Fruit fly (Drosophila melanogaster) whole organism, wandering third instar larva: Measurements from ENCODE around the gene Spn100A.

Source experiments
- Abd-B ChIP-seq: fragments of >200 bp; optimal IDR thresholded peaks from 2 replicates; lab custom pipeline; 2017; ENCODE audit warnings: missing biosample characterization, missing genetic modification characterization
- CG32264 ChIP-seq: fragments of 200-800 bp; sonication (Bioruptor generic); optimal IDR thresholded peaks from 2 replicates; lab custom pipeline; 2016; ENCODE audit warnings: missing biosample characterization, missing genetic modification characterization
- CrebA ChIP-seq: fragments of 200-800 bp; sonication (Bioruptor generic); optimal IDR thresholded peaks from 2 replicates; lab custom pipeline; 2016; ENCODE audit warnings: missing biosample characterization, mild to moderate bottlenecking, missing genetic modification characterization, borderline replicate concordance
- Dfd ChIP-seq: fragments of >200 bp; optimal IDR thresholded peaks from 2 replicates; lab custom pipeline; 2017; ENCODE audit warnings: missing biosample characterization, missing genetic modification characterization
- Dif ChIP-seq: fragments of 200-275, 200-300 bp; sonication (Bioruptor generic); optimal IDR thresholded peaks from 2 replicates; lab custom pipeline; 2018; ENCODE audit warnings: missing biosample characterization, missing genetic modification characterization; ENCODE audit not compliant: partially characterized antibody
- GATAd ChIP-seq: sonication (Bioruptor generic); optimal IDR thresholded peaks from 2 replicates; lab custom pipeline; 2016; ENCODE audit warnings: missing biosample characterization, missing genetic modification characterization
- HLH106 ChIP-seq: fragments of 200-800 bp; optimal IDR thresholded peaks from 3 replicates; lab custom pipeline; 2019; ENCODE audit warnings: missing biosample characterization, mild to moderate bottlenecking, missing genetic modification characterization, moderate library complexity
- Hnf4 ChIP-seq: fragments of 200-800 bp; sonication (Bioruptor generic); optimal IDR thresholded peaks from 2 replicates; lab custom pipeline; 2016; ENCODE audit warnings: missing biosample characterization, mild to moderate bottlenecking, missing genetic modification characterization
- Hr78 ChIP-seq: fragments of >200 bp; optimal IDR thresholded peaks from 2 replicates; lab custom pipeline; 2017; ENCODE audit warnings: missing biosample characterization, missing genetic modification characterization
- Hr83 ChIP-seq: fragments of 200-300 bp; sonication (Bioruptor generic); optimal IDR thresholded peaks from 2 replicates; lab custom pipeline; 2016; ENCODE audit warnings: missing biosample characterization, mild to moderate bottlenecking, missing genetic modification characterization, moderate library complexity; ENCODE audit not compliant: poor library complexity, severe bottlenecking
- Mio ChIP-seq: sonication (Bioruptor generic); optimal IDR thresholded peaks from 2 replicates; lab custom pipeline; 2016; ENCODE audit warnings: missing biosample characterization, missing genetic modification characterization
- Myc ChIP-seq: fragments of >200 bp; optimal IDR thresholded peaks from 2 replicates; lab custom pipeline; 2017
- N ChIP-seq: fragments of >200 bp; optimal IDR thresholded peaks from 2 replicates; lab custom pipeline; 2018; ENCODE audit warnings: missing biosample characterization, missing external identifiers, missing genetic modification characterization
- Rel ChIP-seq, 2 experiments: fragments of 200-800 bp; sonication (Bioruptor generic) in 1 of 2; optimal IDR thresholded peaks; 2 replicates in 1 of 2; 3 replicates in 1 of 2; lab custom pipeline; 2016 to 2019; ENCODE audit warnings: mild to moderate bottlenecking in 2 of 2, missing biosample characterization in 2 of 2, missing genetic modification characterization in 2 of 2, moderate library complexity in 1 of 2
- Sp1 ChIP-seq: fragments of 200-800 bp; sonication (Bioruptor generic); optimal IDR thresholded peaks from 3 replicates; lab custom pipeline; 2019; ENCODE audit warnings: missing biosample characterization, mild to moderate bottlenecking, missing genetic modification characterization, moderate library complexity
- Vsx2 ChIP-seq: fragments of 200-300, 225-300 bp; sonication (Bioruptor generic); optimal IDR thresholded peaks from 2 replicates; lab custom pipeline; 2018; ENCODE audit warnings: missing biosample characterization, missing genetic modification characterization; ENCODE audit not compliant: partially characterized antibody
- br ChIP-seq: fragments of 200-800 bp; sonication (Bioruptor generic); optimal IDR thresholded peaks from 2 replicates; lab custom pipeline; 2016; ENCODE audit warnings: missing biosample characterization, missing genetic modification characterization
- brk ChIP-seq: fragments of 200-800 bp; sonication (Bioruptor generic); optimal IDR thresholded peaks from 2 replicates; lab custom pipeline; 2016; ENCODE audit warnings: missing biosample characterization, mild to moderate bottlenecking, missing genetic modification characterization
- dl ChIP-seq, 2 experiments: fragments of 175-275, 200-275 bp in 1 of 2; fragments of 200-275 bp in 1 of 2; sonication (Bioruptor generic); optimal IDR thresholded peaks; lab custom pipeline; 2018; ENCODE audit warnings: mild to moderate bottlenecking in 2 of 2, missing biosample characterization in 2 of 2, missing genetic modification characterization in 2 of 2, moderate library complexity in 2 of 2; ENCODE audit not compliant: partially characterized antibody in 2 of 2, insufficient read depth in 1 of 2
- dmrt93B ChIP-seq: fragments of 200-800 bp; sonication (Bioruptor generic); optimal IDR thresholded peaks from 2 replicates; lab custom pipeline; 2018; ENCODE audit warnings: missing biosample characterization, mild to moderate bottlenecking, missing genetic modification characterization
- dsf ChIP-seq: sonication (Bioruptor generic); optimal IDR thresholded peaks from 2 replicates; lab custom pipeline; 2016; ENCODE audit warnings: missing biosample characterization, missing genetic modification characterization, borderline replicate concordance
- ey ChIP-seq: fragments of 200-800 bp; sonication (Bioruptor generic); optimal IDR thresholded peaks from 2 replicates; lab custom pipeline; 2016; ENCODE audit warnings: missing biosample characterization, missing genetic modification characterization
- foxo ChIP-seq, 2 experiments: fragments of 200-800 bp; sonication (Bioruptor generic); optimal IDR thresholded peaks; 2 replicates in 1 of 2; 3 replicates in 1 of 2; lab custom pipeline; 2016 to 2017; ENCODE audit warnings: missing biosample characterization in 2 of 2, missing genetic modification characterization in 2 of 2
- fru ChIP-seq: fragments of 200-800 bp; sonication (Bioruptor generic); optimal IDR thresholded peaks from 3 replicates; lab custom pipeline; 2016; ENCODE audit warnings: missing biosample characterization, mild to moderate bottlenecking, missing genetic modification characterization
- h ChIP-seq: fragments of 200-800 bp; sonication (Bioruptor generic); optimal IDR thresholded peaks from 3 replicates; lab custom pipeline; 2016; ENCODE audit warnings: missing biosample characterization, mild to moderate bottlenecking, missing genetic modification characterization
- jim ChIP-seq: fragments of 175-275, 200-325 bp; sonication (Bioruptor generic); optimal IDR thresholded peaks from 2 replicates; lab custom pipeline; 2016; ENCODE audit warnings: missing biosample characterization, mild to moderate bottlenecking, missing genetic modification characterization
- lola ChIP-seq: fragments of >200 bp; optimal IDR thresholded peaks from 2 replicates; lab custom pipeline; 2017; ENCODE audit warnings: missing biosample characterization, missing genetic modification characterization
- pan ChIP-seq: fragments of >200 bp; optimal IDR thresholded peaks from 2 replicates; lab custom pipeline; 2017
- rgr ChIP-seq: fragments of 200-800 bp; sonication (Bioruptor generic); optimal IDR thresholded peaks from 3 replicates; lab custom pipeline; 2016; ENCODE audit warnings: missing biosample characterization, mild to moderate bottlenecking, missing genetic modification characterization
- sage ChIP-seq: fragments of 200-800 bp; sonication (Bioruptor generic); optimal IDR thresholded peaks from 2 replicates; lab custom pipeline; 2016; ENCODE audit warnings: missing biosample characterization, mild to moderate bottlenecking, missing genetic modification characterization
- usp ChIP-seq: fragments of >200 bp; optimal IDR thresholded peaks from 2 replicates; lab custom pipeline; 2017; ENCODE audit warnings: missing biosample characterization, missing genetic modification characterization

The Spn100A gene

DNA sequence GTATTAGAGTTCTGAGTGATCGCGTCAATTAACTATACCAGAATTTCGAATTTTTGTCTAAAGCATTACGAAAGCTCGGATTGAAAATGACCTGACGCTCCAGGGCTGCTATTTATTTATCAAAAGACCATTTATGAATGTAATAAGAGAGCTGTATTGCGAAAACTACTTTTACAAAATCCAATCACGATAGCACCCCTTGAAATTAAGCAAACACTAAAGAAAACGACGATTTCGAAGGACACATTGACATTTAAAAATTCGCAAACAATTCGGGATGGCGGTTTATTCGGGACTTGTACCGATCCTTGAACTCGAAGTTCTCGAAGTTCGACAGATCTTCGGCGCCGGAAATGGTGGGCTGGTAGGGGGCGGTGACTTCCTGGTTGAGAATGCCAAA lies 5.0 kb downstream of the Spn100A start, which contains the start of gene CG12069:
TSS of gene CG12069 (minus strand) at position 101 of the 400 bp plus-strand sequence.
- TF ChIP-seq ey (GFP tag; lab: Kevin White, UChicago) (no peak), br (GFP tag; lab: Kevin White, UChicago) (no peak), fru (no peak), usp (GFP tag; lab: Kevin White, UChicago) (no peak), Hnf4 (GFP tag; lab: Kevin White, UChicago) (no peak), foxo (GFP tag; optimal IDR thresholded peaks at IDR 0.05; lab: Kevin White, UChicago) (no peak), brk (GFP tag; lab: Kevin White, UChicago) (no peak), Abd-B (GFP tag; lab: Kevin White, UChicago) (no peak), HLH106 (tag; lab: Kevin White, UChicago) (no peak), Vsx2 (GFP tag; lab: Kevin White, UChicago) (no peak), N (no peak), Dif (no peak), pan (lab: Kevin White, UChicago) (no peak), dl (GFP tag; optimal IDR thresholded peaks at IDR 0.05; lab: Kevin White, UChicago; ENCODE audit: insufficient read depth in 1 of 2, partially characterized antibody in 2 of 2) (no peak), sage (GFP tag; lab: Kevin White, UChicago) (no peak), dmrt93B (GFP tag; lab: Kevin White, UChicago) (no peak), h (GFP tag; lab: Kevin White, UChicago) (no peak), Dfd (GFP tag; lab: Kevin White, UChicago) (no peak)
- TF ChIP-seq, all 38 proteins: peak for 0

DNA sequence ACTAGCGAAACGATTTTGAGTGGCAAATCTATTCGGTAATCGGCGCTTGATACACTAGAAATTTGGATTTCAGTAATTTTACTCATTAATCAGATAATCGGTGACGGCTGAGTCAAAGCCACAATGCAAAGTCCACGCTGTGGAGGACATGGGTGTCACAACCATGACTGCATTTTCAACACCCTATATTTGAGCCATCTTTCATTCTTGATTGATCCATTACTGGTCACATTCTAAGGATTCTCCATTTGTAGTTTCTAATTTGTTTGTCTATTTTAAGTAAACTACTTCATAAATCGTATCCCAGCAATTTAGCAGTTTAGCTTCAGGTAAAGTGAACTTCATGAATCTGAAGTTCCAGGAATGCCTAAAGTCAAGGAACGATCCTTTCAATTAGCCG lies 6.6 kb downstream of the Spn100A start, which contains the start of gene Pka-C2:
TSS of gene Pka-C2 (minus strand) at position 101 of the 400 bp plus-strand sequence.
- no peak for TF ChIP-seq brk (GFP tag; lab: Kevin White, UChicago)
- no peak for TF ChIP-seq Hr78 (GFP tag; lab: Kevin White, UChicago)
- TF ChIP-seq CrebA: no peak
- TF ChIP-seq rgr (GFP tag; lab: Kevin White, UChicago): no peak
- no peak for TF ChIP-seq usp (GFP tag; lab: Kevin White, UChicago)
- no peak for TF ChIP-seq Abd-B (GFP tag; lab: Kevin White, UChicago)
- no peak for TF ChIP-seq Mio
- TF ChIP-seq h (GFP tag; lab: Kevin White, UChicago): no peak

DNA sequence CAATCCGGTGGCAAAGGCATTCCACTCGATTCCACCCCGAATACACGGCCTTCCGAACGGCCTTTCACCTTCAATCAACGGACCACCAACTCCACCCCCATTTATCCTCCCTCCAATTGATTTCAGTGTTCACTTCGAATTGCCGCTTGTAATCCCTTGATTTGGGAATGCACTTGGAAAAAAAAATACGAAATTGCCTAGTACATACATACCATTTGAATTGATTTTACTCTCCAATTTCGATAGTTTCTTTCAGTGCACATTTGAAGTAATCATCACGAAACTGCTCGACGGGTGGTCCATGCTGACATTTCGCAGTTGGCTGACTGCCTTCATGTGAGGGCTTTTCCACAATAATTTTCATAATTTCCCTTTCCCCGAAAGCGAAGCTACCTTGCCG lies 8.7 kb downstream of the Spn100A start:
- TF ChIP-seq Mio (no peak), GATAd (no peak), lola (GFP tag; lab: Kevin White, UChicago) (no peak), Myc (lab: Kevin White, UChicago) (no peak), Hr83 (GFP tag; lab: Kevin White, UChicago) (no peak), Dfd (GFP tag; lab: Kevin White, UChicago) (no peak), Abd-B (GFP tag; lab: Kevin White, UChicago) (no peak), jim (GFP tag; lab: Kevin White, UChicago) (no peak), br (GFP tag; lab: Kevin White, UChicago) (no peak), Sp1 (GFP tag; lab: Kevin White, UChicago) (no peak), pan (lab: Kevin White, UChicago) (no peak), Hr78 (GFP tag; lab: Kevin White, UChicago) (no peak), foxo (GFP tag; optimal IDR thresholded peaks at IDR 0.05; lab: Kevin White, UChicago) (no peak), dmrt93B (GFP tag; lab: Kevin White, UChicago) (no peak), Rel (GFP tag; optimal IDR thresholded peaks at IDR 0.05; lab: Kevin White, UChicago) (no peak), Rel (tag; optimal IDR thresholded peaks at IDR 0.05; lab: Kevin White, UChicago) (no peak), usp (GFP tag; lab: Kevin White, UChicago) (no peak), CrebA (no peak), rgr (GFP tag; lab: Kevin White, UChicago) (no peak), CG32264 (no peak), h (GFP tag; lab: Kevin White, UChicago) (no peak)

DNA sequence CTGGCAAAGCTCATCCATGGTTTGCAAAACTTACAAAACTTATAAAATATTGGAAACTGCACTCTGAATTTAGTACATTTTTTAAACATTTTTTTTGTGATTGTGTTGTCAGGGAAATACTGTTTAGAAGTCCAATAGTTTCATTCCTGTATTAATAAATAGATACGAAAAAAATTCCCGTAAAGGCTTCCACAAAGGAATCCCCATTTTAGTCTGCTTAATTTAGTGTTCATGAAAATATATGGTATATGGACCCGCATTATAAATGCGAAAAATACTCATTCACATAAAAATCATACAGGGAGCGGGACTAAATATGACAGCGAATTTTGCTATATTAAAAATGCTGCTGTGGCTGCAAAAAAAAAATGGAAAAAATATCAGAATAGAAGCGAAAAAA lies 15.6 kb downstream of the Spn100A start, which contains the start of gene CG31010:
TSS of gene CG31010 (minus strand) at position 101 of the 400 bp plus-strand sequence.
- no peak for TF ChIP-seq CrebA
- TF ChIP-seq dmrt93B (GFP tag; lab: Kevin White, UChicago): no peak
- no peak for TF ChIP-seq Hr83 (GFP tag; lab: Kevin White, UChicago)
- no peak for TF ChIP-seq rgr (GFP tag; lab: Kevin White, UChicago)
- TF ChIP-seq pan (lab: Kevin White, UChicago): no peak
- no peak for TF ChIP-seq HLH106 (tag; lab: Kevin White, UChicago)
- TF ChIP-seq brk (GFP tag; lab: Kevin White, UChicago): no peak
- no peak for TF ChIP-seq Dif
- TF ChIP-seq lola (GFP tag; lab: Kevin White, UChicago): no peak
- TF ChIP-seq dsf: no peak
- TF ChIP-seq Abd-B (GFP tag; lab: Kevin White, UChicago): no peak
- TF ChIP-seq br (GFP tag; lab: Kevin White, UChicago): no peak
